Worm (Caenorhabditis elegans): ENCODE data around the gene cln-3.1.

- TF ChIP-seq ztf-11 (tag; optimal IDR thresholded peaks at IDR 0.05) (no peak), unc-62 (GFP tag; optimal IDR thresholded peaks at IDR 0.05) (no peak), lin-13 (tag; optimal IDR thresholded peaks at IDR 0.05) (no peak), unc-39 (tag; optimal IDR thresholded peaks at IDR 0.05) (no peak), ham-2 (GFP tag; optimal IDR thresholded peaks at IDR 0.05) (no peak), pha-4 (tag; optimal IDR thresholded peaks at IDR 0.05) (no peak), nhr-12 (tag; optimal IDR thresholded peaks at IDR 0.05) (no peak), ces-1 (GFP tag; optimal IDR thresholded peaks at IDR 0.05) (no peak)
Observed at ce11 chrV:11217394-11217793, 48.1 kb downstream of the cln-3.1 start, which contains the start of gene cyp-29A2.
